Worm (Caenorhabditis elegans) whole organism, late embryonic: ENCODE measurements around the gene F13H10.3.
A peak's percentile ranks its signal among the peaks of the same experiment; 100 is the strongest.

Experiments
- pax-1 ChIP-seq: fragments of 150-350 bp; optimal IDR thresholded peaks from 2 replicates; lab custom pipeline; 2014; ENCODE audit warnings: missing biosample characterization, missing genetic modification characterization
- pha-4 ChIP-seq: fragments of 150-350 bp; optimal IDR thresholded peaks from 2 replicates; lab custom pipeline; 2018; ENCODE audit warnings: missing biosample characterization, missing genetic modification reagents, missing genetic modification characterization
- syd-9 ChIP-seq: sonication (generic microtip); optimal IDR thresholded peaks from 2 replicates; lab custom pipeline; 2016; ENCODE audit warnings: mild to moderate bottlenecking, missing genetic modification characterization, moderate library complexity, missing compliant biosample characterization
- unc-3 ChIP-seq, 2 experiments: fragments of 200-800 bp in 1 of 2; sonication (Bioruptor generic) in 1 of 2; sonication (generic microtip) in 1 of 2; conservative IDR thresholded peaks in 1 of 2; optimal IDR thresholded peaks in 1 of 2; 2 replicates each; pipeline versions ENCODE4 v1.3.6 to Lab custom; 2016 to 2022; ENCODE audit warnings: missing compliant biosample characterization in 2 of 2, missing genetic modification characterization in 2 of 2, missing genetic modification reagents in 1 of 2
- unc-55 ChIP-seq: sonication (generic microtip); optimal IDR thresholded peaks from 2 replicates; lab custom pipeline; 2017; ENCODE audit warnings: missing biosample characterization, missing genetic modification reagents, missing genetic modification characterization

DNA sequence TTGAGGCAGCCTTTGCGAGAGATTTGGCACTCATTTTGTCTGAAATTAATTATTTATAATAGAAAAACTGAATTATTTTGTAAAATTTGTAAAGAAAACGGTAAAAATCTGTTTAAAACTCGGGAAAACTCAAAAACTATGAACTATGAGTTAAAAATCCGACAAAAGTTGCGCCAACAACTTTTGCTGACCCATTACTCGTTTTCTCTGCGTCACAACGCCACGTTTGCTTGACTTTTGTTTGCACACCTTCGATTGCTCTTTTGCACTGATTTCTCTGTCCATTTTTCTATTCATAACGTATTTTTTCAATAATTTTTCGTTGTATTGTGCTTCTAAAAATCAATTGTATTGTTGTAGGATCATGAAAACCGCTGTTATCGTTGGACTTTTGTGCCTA lies 20.5 kb upstream of the F13H10.3 start, which contains the start of gene fkb-1:
- TF ChIP-seq pha-4 (tag; lab: Kevin White, UChicago) (no peak), unc-3 (GFP tag; conservative IDR thresholded peaks at IDR 0.05; lab: Robert Waterston, UW) (no peak), unc-3 (tag; optimal IDR thresholded peaks at IDR 0.05; lab: Kevin White, UChicago) (no peak), syd-9 (tag; lab: Kevin White, UChicago) (no peak), pax-1 (tag; lab: Kevin White, UChicago) (peak; percentile 60), unc-55 (no peak)
